Fruit fly (Drosophila melanogaster) whole organism, wandering third instar larva: Measurements from ENCODE around the gene Lar.

Source experiments
- Abd-B ChIP-seq: fragments of >200 bp; optimal IDR thresholded peaks from 2 replicates; lab custom pipeline; 2017; ENCODE audit warnings: missing biosample characterization, missing genetic modification characterization
- CG32264 ChIP-seq: fragments of 200-800 bp; sonication (Bioruptor generic); optimal IDR thresholded peaks from 2 replicates; lab custom pipeline; 2016; ENCODE audit warnings: missing biosample characterization, missing genetic modification characterization
- CG9705 ChIP-seq: fragments of 200-800 bp; sonication (Bioruptor generic); optimal IDR thresholded peaks from 2 replicates; lab custom pipeline; 2018; ENCODE audit warnings: missing biosample characterization, mild to moderate bottlenecking, missing genetic modification characterization
- CrebA ChIP-seq: fragments of 200-800 bp; sonication (Bioruptor generic); optimal IDR thresholded peaks from 2 replicates; lab custom pipeline; 2016; ENCODE audit warnings: missing biosample characterization, mild to moderate bottlenecking, missing genetic modification characterization, borderline replicate concordance
- Dfd ChIP-seq: fragments of >200 bp; optimal IDR thresholded peaks from 2 replicates; lab custom pipeline; 2017; ENCODE audit warnings: missing biosample characterization, missing genetic modification characterization
- Dif ChIP-seq: fragments of 200-275, 200-300 bp; sonication (Bioruptor generic); optimal IDR thresholded peaks from 2 replicates; lab custom pipeline; 2018; ENCODE audit warnings: missing biosample characterization, missing genetic modification characterization; ENCODE audit not compliant: partially characterized antibody
- GATAd ChIP-seq: sonication (Bioruptor generic); optimal IDR thresholded peaks from 2 replicates; lab custom pipeline; 2016; ENCODE audit warnings: missing biosample characterization, missing genetic modification characterization
- HLH106 ChIP-seq: fragments of 200-800 bp; optimal IDR thresholded peaks from 3 replicates; lab custom pipeline; 2019; ENCODE audit warnings: missing biosample characterization, mild to moderate bottlenecking, missing genetic modification characterization, moderate library complexity
- Hnf4 ChIP-seq: fragments of 200-800 bp; sonication (Bioruptor generic); optimal IDR thresholded peaks from 2 replicates; lab custom pipeline; 2016; ENCODE audit warnings: missing biosample characterization, mild to moderate bottlenecking, missing genetic modification characterization
- Hr78 ChIP-seq: fragments of >200 bp; optimal IDR thresholded peaks from 2 replicates; lab custom pipeline; 2017; ENCODE audit warnings: missing biosample characterization, missing genetic modification characterization
- Hr83 ChIP-seq: fragments of 200-300 bp; sonication (Bioruptor generic); optimal IDR thresholded peaks from 2 replicates; lab custom pipeline; 2016; ENCODE audit warnings: missing biosample characterization, mild to moderate bottlenecking, missing genetic modification characterization, moderate library complexity; ENCODE audit not compliant: poor library complexity, severe bottlenecking
- Jra ChIP-seq: sonication (Bioruptor generic); optimal IDR thresholded peaks from 2 replicates; lab custom pipeline; 2016; ENCODE audit warnings: missing biosample characterization, missing genetic modification characterization
- Mio ChIP-seq: sonication (Bioruptor generic); optimal IDR thresholded peaks from 2 replicates; lab custom pipeline; 2016; ENCODE audit warnings: missing biosample characterization, missing genetic modification characterization
- Myc ChIP-seq: fragments of >200 bp; optimal IDR thresholded peaks from 2 replicates; lab custom pipeline; 2017
- N ChIP-seq: fragments of >200 bp; optimal IDR thresholded peaks from 2 replicates; lab custom pipeline; 2018; ENCODE audit warnings: missing biosample characterization, missing external identifiers, missing genetic modification characterization
- OdsH ChIP-seq: fragments of 200-800 bp; sonication (Bioruptor generic); optimal IDR thresholded peaks from 2 replicates; lab custom pipeline; 2016; ENCODE audit warnings: missing biosample characterization, mild to moderate bottlenecking, missing genetic modification characterization
- Rel ChIP-seq, 2 experiments: fragments of 200-800 bp; sonication (Bioruptor generic) in 1 of 2; optimal IDR thresholded peaks; 2 replicates in 1 of 2; 3 replicates in 1 of 2; lab custom pipeline; 2016 to 2019; ENCODE audit warnings: mild to moderate bottlenecking in 2 of 2, missing biosample characterization in 2 of 2, missing genetic modification characterization in 2 of 2, moderate library complexity in 1 of 2
- Sp1 ChIP-seq: fragments of 200-800 bp; sonication (Bioruptor generic); optimal IDR thresholded peaks from 3 replicates; lab custom pipeline; 2019; ENCODE audit warnings: missing biosample characterization, mild to moderate bottlenecking, missing genetic modification characterization, moderate library complexity
- Vsx2 ChIP-seq: fragments of 200-300, 225-300 bp; sonication (Bioruptor generic); optimal IDR thresholded peaks from 2 replicates; lab custom pipeline; 2018; ENCODE audit warnings: missing biosample characterization, missing genetic modification characterization; ENCODE audit not compliant: partially characterized antibody
- br ChIP-seq: fragments of 200-800 bp; sonication (Bioruptor generic); optimal IDR thresholded peaks from 2 replicates; lab custom pipeline; 2016; ENCODE audit warnings: missing biosample characterization, missing genetic modification characterization
- brk ChIP-seq: fragments of 200-800 bp; sonication (Bioruptor generic); optimal IDR thresholded peaks from 2 replicates; lab custom pipeline; 2016; ENCODE audit warnings: missing biosample characterization, mild to moderate bottlenecking, missing genetic modification characterization
- dl ChIP-seq, 2 experiments: fragments of 175-275, 200-275 bp in 1 of 2; fragments of 200-275 bp in 1 of 2; sonication (Bioruptor generic); optimal IDR thresholded peaks; lab custom pipeline; 2018; ENCODE audit warnings: mild to moderate bottlenecking in 2 of 2, missing biosample characterization in 2 of 2, missing genetic modification characterization in 2 of 2, moderate library complexity in 2 of 2; ENCODE audit not compliant: partially characterized antibody in 2 of 2, insufficient read depth in 1 of 2
- dmrt93B ChIP-seq: fragments of 200-800 bp; sonication (Bioruptor generic); optimal IDR thresholded peaks from 2 replicates; lab custom pipeline; 2018; ENCODE audit warnings: missing biosample characterization, mild to moderate bottlenecking, missing genetic modification characterization
- dsf ChIP-seq: sonication (Bioruptor generic); optimal IDR thresholded peaks from 2 replicates; lab custom pipeline; 2016; ENCODE audit warnings: missing biosample characterization, missing genetic modification characterization, borderline replicate concordance
- ey ChIP-seq: fragments of 200-800 bp; sonication (Bioruptor generic); optimal IDR thresholded peaks from 2 replicates; lab custom pipeline; 2016; ENCODE audit warnings: missing biosample characterization, missing genetic modification characterization
- foxo ChIP-seq, 2 experiments: fragments of 200-800 bp; sonication (Bioruptor generic); optimal IDR thresholded peaks; 2 replicates in 1 of 2; 3 replicates in 1 of 2; lab custom pipeline; 2016 to 2017; ENCODE audit warnings: missing biosample characterization in 2 of 2, missing genetic modification characterization in 2 of 2
- fru ChIP-seq: fragments of 200-800 bp; sonication (Bioruptor generic); optimal IDR thresholded peaks from 3 replicates; lab custom pipeline; 2016; ENCODE audit warnings: missing biosample characterization, mild to moderate bottlenecking, missing genetic modification characterization
- h ChIP-seq: fragments of 200-800 bp; sonication (Bioruptor generic); optimal IDR thresholded peaks from 3 replicates; lab custom pipeline; 2016; ENCODE audit warnings: missing biosample characterization, mild to moderate bottlenecking, missing genetic modification characterization
- jim ChIP-seq: fragments of 175-275, 200-325 bp; sonication (Bioruptor generic); optimal IDR thresholded peaks from 2 replicates; lab custom pipeline; 2016; ENCODE audit warnings: missing biosample characterization, mild to moderate bottlenecking, missing genetic modification characterization
- lola ChIP-seq: fragments of >200 bp; optimal IDR thresholded peaks from 2 replicates; lab custom pipeline; 2017; ENCODE audit warnings: missing biosample characterization, missing genetic modification characterization
- pan ChIP-seq: fragments of >200 bp; optimal IDR thresholded peaks from 2 replicates; lab custom pipeline; 2017
- psq ChIP-seq: fragments of 200-800 bp; sonication (Bioruptor generic); optimal IDR thresholded peaks from 3 replicates; lab custom pipeline; 2017; ENCODE audit warnings: missing biosample characterization, mild to moderate bottlenecking, missing genetic modification characterization, moderate library complexity
- rgr ChIP-seq: fragments of 200-800 bp; sonication (Bioruptor generic); optimal IDR thresholded peaks from 3 replicates; lab custom pipeline; 2016; ENCODE audit warnings: missing biosample characterization, mild to moderate bottlenecking, missing genetic modification characterization
- sage ChIP-seq: fragments of 200-800 bp; sonication (Bioruptor generic); optimal IDR thresholded peaks from 2 replicates; lab custom pipeline; 2016; ENCODE audit warnings: missing biosample characterization, mild to moderate bottlenecking, missing genetic modification characterization
- sv ChIP-seq: fragments of 200-800 bp; sonication (Bioruptor generic); optimal IDR thresholded peaks from 3 replicates; lab custom pipeline; 2016; ENCODE audit warnings: missing biosample characterization, missing genetic modification characterization
- tai ChIP-seq: sonication (Bioruptor generic); optimal IDR thresholded peaks from 2 replicates; lab custom pipeline; 2016; ENCODE audit warnings: missing biosample characterization, missing genetic modification characterization
- usp ChIP-seq: fragments of >200 bp; optimal IDR thresholded peaks from 2 replicates; lab custom pipeline; 2017; ENCODE audit warnings: missing biosample characterization, missing genetic modification characterization
- woc ChIP-seq: sonication (Bioruptor generic); optimal IDR thresholded peaks from 2 replicates; lab custom pipeline; 2016; ENCODE audit warnings: missing biosample characterization, mild to moderate bottlenecking, missing genetic modification characterization

The Lar gene

dm6 chr2L:19572496-19573317 is 13.7 kb upstream of the Lar start:
- TF ChIP-seq rgr (peak; percentile 91), CG9705 (peak; percentile 84), dl (GFP tag; optimal IDR thresholded peaks at IDR 0.05; lab: Kevin White, UChicago; ENCODE audit: insufficient read depth in 1 of 2, partially characterized antibody in 2 of 2) (peak; percentile 68 to 79), dmrt93B (GFP tag; lab: Kevin White, UChicago) (peak; percentile 89), Mio (GFP tag; lab: Kevin White, UChicago) (peak; percentile 25), Dif (peak; percentile 93), Rel (GFP tag; optimal IDR thresholded peaks at IDR 0.05; lab: Kevin White, UChicago) (peak; percentile 86), Rel (tag; optimal IDR thresholded peaks at IDR 0.05; lab: Kevin White, UChicago) (peak; percentile 61), psq (GFP tag; lab: Kevin White, UChicago) (peak; percentile 92), CG32264 (peak; percentile 83), sage (peak; percentile 82), Hnf4 (GFP tag; lab: Kevin White, UChicago) (peak; percentile 84), jim (GFP tag; lab: Kevin White, UChicago) (peak; percentile 96), Myc (lab: Kevin White, UChicago) (no peak), HLH106 (tag; lab: Kevin White, UChicago) (peak; percentile 94), OdsH (GFP tag; lab: Kevin White, UChicago) (peak; percentile 94), Abd-B (GFP tag; lab: Kevin White, UChicago) (no peak), GATAd (GFP tag; lab: Kevin White, UChicago) (no peak), h (GFP tag; lab: Kevin White, UChicago) (peak; percentile 94), Hr78 (GFP tag; lab: Kevin White, UChicago) (no peak), brk (GFP tag; lab: Kevin White, UChicago) (peak; percentile 68), foxo (GFP tag; optimal IDR thresholded peaks at IDR 0.05; lab: Kevin White, UChicago) (peak; percentile 29 to 94), woc (GFP tag; lab: Kevin White, UChicago) (peak; percentile 99), tai (GFP tag; lab: Kevin White, UChicago) (no peak), Dfd (GFP tag; lab: Kevin White, UChicago) (no peak), Vsx2 (GFP tag; lab: Kevin White, UChicago) (peak; percentile 4), dsf (GFP tag; lab: Kevin White, UChicago) (peak; percentile 3), sv (GFP tag; lab: Kevin White, UChicago) (peak; percentile 83), usp (GFP tag; lab: Kevin White, UChicago) (no peak), CrebA (GFP tag; lab: Kevin White, UChicago) (no peak), N (GFP tag; lab: Kevin White, UChicago) (no peak), fru (GFP tag; lab: Kevin White, UChicago) (peak; percentile 96), pan (lab: Kevin White, UChicago) (peak; percentile 74), Jra (GFP tag; lab: Kevin White, UChicago) (peak; percentile 42), Sp1 (GFP tag; lab: Kevin White, UChicago) (peak; percentile 94), lola (GFP tag; lab: Kevin White, UChicago) (no peak), Hr83 (GFP tag; lab: Kevin White, UChicago) (peak; percentile 53), br (GFP tag; lab: Kevin White, UChicago) (peak; percentile 92), ey (GFP tag; lab: Kevin White, UChicago) (peak; percentile 94)

dm6 chr2L:19574364-19574763 is 12.1 kb upstream of the Lar start:
- TF ChIP-seq brk (GFP tag; lab: Kevin White, UChicago): no peak
- TF ChIP-seq usp (GFP tag; lab: Kevin White, UChicago): no peak
- no peak for TF ChIP-seq OdsH (GFP tag; lab: Kevin White, UChicago)
- TF ChIP-seq Abd-B (GFP tag; lab: Kevin White, UChicago): no peak
- no peak for TF ChIP-seq tai (GFP tag; lab: Kevin White, UChicago)
- no peak for TF ChIP-seq Dif
- no peak for TF ChIP-seq Dfd (GFP tag; lab: Kevin White, UChicago)
- no peak for TF ChIP-seq dsf (GFP tag; lab: Kevin White, UChicago)
- no peak for TF ChIP-seq Vsx2 (GFP tag; lab: Kevin White, UChicago)
- TF ChIP-seq Mio (GFP tag; lab: Kevin White, UChicago): no peak
- peak in 1 of 2 experiments; percentile 54 for TF ChIP-seq foxo (GFP tag; optimal IDR thresholded peaks at IDR 0.05; lab: Kevin White, UChicago)
- TF ChIP-seq HLH106 (tag; lab: Kevin White, UChicago): peak; percentile 33
- TF ChIP-seq psq (GFP tag; lab: Kevin White, UChicago): no peak
- TF ChIP-seq Hnf4 (GFP tag; lab: Kevin White, UChicago): no peak
- TF ChIP-seq CrebA (GFP tag; lab: Kevin White, UChicago): no peak
- TF ChIP-seq CG9705: no peak
- no peak for TF ChIP-seq pan (lab: Kevin White, UChicago)
- peak; percentile 14 for TF ChIP-seq woc (GFP tag; lab: Kevin White, UChicago)
- no peak for TF ChIP-seq Jra (GFP tag; lab: Kevin White, UChicago)
- TF ChIP-seq h (GFP tag; lab: Kevin White, UChicago): peak; percentile 51
- TF ChIP-seq fru (GFP tag; lab: Kevin White, UChicago): peak; percentile 51
- TF ChIP-seq dl (GFP tag; optimal IDR thresholded peaks at IDR 0.05; lab: Kevin White, UChicago; ENCODE audit: insufficient read depth in 1 of 2, partially characterized antibody in 2 of 2): no peak
- peak; percentile 1 for TF ChIP-seq ey (GFP tag; lab: Kevin White, UChicago)
- no peak for TF ChIP-seq Hr83 (GFP tag; lab: Kevin White, UChicago)
- TF ChIP-seq Sp1 (GFP tag; lab: Kevin White, UChicago): peak; percentile 27
